Fruit fly (Drosophila melanogaster) whole organism: ENCODE measurements around the gene CG43759.

Source experiments
- CG8478 ChIP-seq: fragments of >200 bp; optimal IDR thresholded peaks from 2 replicates; lab custom pipeline; 2018; ENCODE audit warnings: inconsistent platforms
- Dll ChIP-seq: fragments of >200 bp; optimal IDR thresholded peaks from 2 replicates; lab custom pipeline; 2017
- EcR ChIP-seq, 2 experiments: fragments of >200 bp; optimal IDR thresholded peaks; 2 replicates each; lab custom pipeline; 2017; ENCODE audit warnings: missing biosample characterization in 2 of 2, missing genetic modification characterization in 2 of 2, missing genetic modification reagents in 2 of 2
- pan ChIP-seq: fragments of >200 bp; optimal IDR thresholded peaks from 2 replicates; lab custom pipeline; 2017
- psq ChIP-seq: fragments of >200 bp; optimal IDR thresholded peaks from 2 replicates; lab custom pipeline; 2017
- usp ChIP-seq: fragments of >200 bp; optimal IDR thresholded peaks from 2 replicates; lab custom pipeline; 2017; ENCODE audit warnings: missing biosample characterization, missing genetic modification characterization, mixed read lengths

The CG43759 gene

DNA sequence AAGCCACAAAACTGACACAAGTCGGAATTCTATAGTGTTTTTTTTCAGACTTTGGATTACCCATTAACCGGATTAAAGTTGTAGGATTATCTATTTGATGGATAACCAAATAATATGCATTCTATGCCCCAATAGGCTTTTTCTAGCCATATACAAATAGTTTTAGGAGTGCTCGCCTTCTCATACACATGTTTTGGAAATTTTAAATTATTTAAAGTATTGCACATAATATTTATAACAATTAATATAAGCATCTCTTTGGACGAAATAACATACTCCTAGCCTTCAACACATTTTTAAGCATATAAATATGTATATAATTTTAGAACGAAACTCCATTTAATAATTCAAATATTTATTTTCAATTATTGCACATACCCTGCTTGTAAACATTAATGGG, 705 bp upstream of the CG43759 start:
- TF ChIP-seq pan (lab: Kevin White, UChicago) (peak; percentile 79), EcR (GFP tag; optimal IDR thresholded peaks at IDR 0.05; lab: Kevin White, UChicago) (no peak)

DNA sequence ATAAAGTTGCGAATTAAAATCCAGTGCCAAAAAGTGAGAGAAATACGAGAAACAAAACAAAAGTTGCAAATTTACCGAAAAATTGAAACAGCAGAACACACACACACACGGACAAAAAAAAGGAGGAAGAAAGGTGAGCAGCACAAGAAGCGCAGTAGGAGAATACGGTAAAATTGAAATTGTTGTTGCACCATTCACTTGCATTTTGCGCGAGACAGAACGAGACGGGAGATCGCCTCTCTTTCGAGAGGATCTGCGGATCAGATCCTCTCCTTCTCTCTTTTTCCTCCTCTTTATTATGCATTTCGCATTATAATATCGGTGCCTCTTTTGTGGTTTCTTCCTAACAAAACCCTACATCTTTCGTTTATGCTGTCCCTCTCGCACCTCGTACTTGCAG, 733 bp downstream of the CG43759 start:
- TF ChIP-seq pan (lab: Kevin White, UChicago), result no peak
- no peak for TF ChIP-seq Dll (lab: Kevin White, UChicago)
- TF ChIP-seq EcR (GFP tag; optimal IDR thresholded peaks at IDR 0.05; lab: Kevin White, UChicago), result no peak
- no peak for TF ChIP-seq psq
- no peak for TF ChIP-seq usp (GFP tag; lab: Kevin White, UChicago)
- TF ChIP-seq CG8478, result no peak

DNA sequence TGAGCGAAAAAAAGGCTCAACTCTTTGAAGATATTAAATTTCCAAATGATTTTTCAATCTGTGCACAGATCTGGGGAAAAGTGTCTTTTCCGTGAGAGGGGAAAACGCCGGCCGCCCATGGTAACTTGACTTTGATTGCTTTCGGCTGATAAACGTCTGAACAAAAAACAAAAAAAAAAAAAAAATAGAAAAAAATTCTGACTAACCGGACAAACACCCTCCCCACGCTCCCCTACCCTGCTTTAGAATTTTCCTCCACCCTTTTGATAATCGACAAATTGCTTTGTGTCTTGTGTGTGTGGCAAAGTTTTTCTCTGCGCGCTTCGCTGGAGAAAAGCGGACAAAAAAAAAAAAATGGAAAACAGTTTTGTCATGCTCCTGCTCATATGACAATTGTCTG, 3.3 kb downstream of the CG43759 start:
- no peak for TF ChIP-seq EcR (GFP tag; optimal IDR thresholded peaks at IDR 0.05; lab: Kevin White, UChicago)
- no peak for TF ChIP-seq usp (GFP tag; lab: Kevin White, UChicago)
- TF ChIP-seq pan (lab: Kevin White, UChicago), result no peak
- no peak for TF ChIP-seq psq

dm6 chrX:18934859-18935258, 4.7 kb downstream of the CG43759 start:
- TF ChIP-seq EcR (GFP tag; optimal IDR thresholded peaks at IDR 0.05; lab: Kevin White, UChicago), result no peak
- TF ChIP-seq psq, result no peak
- TF ChIP-seq pan (lab: Kevin White, UChicago), result no peak
- no peak for TF ChIP-seq CG8478
- TF ChIP-seq Dll (lab: Kevin White, UChicago), result no peak
- no peak for TF ChIP-seq usp (GFP tag; lab: Kevin White, UChicago)

DNA sequence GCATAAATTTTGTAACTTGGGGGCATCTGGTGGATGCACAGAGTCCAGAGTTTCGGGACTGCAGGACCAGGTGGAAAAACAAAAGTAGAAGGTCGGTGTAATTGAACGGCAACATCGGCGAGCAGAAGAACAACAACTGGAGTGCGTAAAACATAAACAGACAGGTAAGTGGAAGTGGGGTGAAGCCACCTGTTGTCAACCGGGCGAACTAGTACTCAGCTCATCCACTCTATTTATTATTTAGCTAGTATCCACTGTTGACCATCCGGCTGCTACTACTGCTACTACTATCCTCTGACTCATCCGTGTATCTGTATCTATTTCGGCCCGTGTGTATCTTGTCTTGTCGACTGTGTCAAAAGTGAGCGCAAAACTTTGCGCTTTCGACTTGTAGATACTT, 6.5 kb downstream of the CG43759 start:
- TF ChIP-seq EcR (GFP tag; optimal IDR thresholded peaks at IDR 0.05; lab: Kevin White, UChicago), result no peak
- TF ChIP-seq CG8478, result no peak

dm6 chrX:18938127-18938939, 8.2 kb downstream of the CG43759 start:
- TF ChIP-seq usp (GFP tag; lab: Kevin White, UChicago), result no peak
- TF ChIP-seq EcR (GFP tag; optimal IDR thresholded peaks at IDR 0.05; lab: Kevin White, UChicago), result no peak
- TF ChIP-seq CG8478, result no peak
- TF ChIP-seq psq, result no peak
- TF ChIP-seq pan (lab: Kevin White, UChicago), result no peak
- TF ChIP-seq Dll (lab: Kevin White, UChicago), result no peak

- no peak for TF ChIP-seq EcR (GFP tag; optimal IDR thresholded peaks at IDR 0.05; lab: Kevin White, UChicago)
- no peak for TF ChIP-seq pan (lab: Kevin White, UChicago)
- TF ChIP-seq usp (GFP tag; lab: Kevin White, UChicago), result no peak
- TF ChIP-seq CG8478, result no peak
- TF ChIP-seq Dll (lab: Kevin White, UChicago), result no peak
- no peak for TF ChIP-seq psq
Observed at dm6 chrX:18939429-18939828, 9.3 kb downstream of the CG43759 start.

- TF ChIP-seq Dll (lab: Kevin White, UChicago) (no peak), psq (no peak), EcR (GFP tag; optimal IDR thresholded peaks at IDR 0.05; lab: Kevin White, UChicago) (no peak), usp (GFP tag; lab: Kevin White, UChicago) (no peak), pan (lab: Kevin White, UChicago) (no peak), CG8478 (no peak)
Observed at dm6 chrX:18941980-18942379, 11.8 kb downstream of the CG43759 start.

- TF ChIP-seq EcR (GFP tag; optimal IDR thresholded peaks at IDR 0.05; lab: Kevin White, UChicago) (no peak), pan (lab: Kevin White, UChicago) (no peak), Dll (lab: Kevin White, UChicago) (no peak), CG8478 (no peak), psq (no peak), usp (GFP tag; lab: Kevin White, UChicago) (no peak)
Observed at dm6 chrX:18942648-18943047, 12.5 kb downstream of the CG43759 start.

- TF ChIP-seq EcR (GFP tag; optimal IDR thresholded peaks at IDR 0.05; lab: Kevin White, UChicago) (no peak), Dll (lab: Kevin White, UChicago) (no peak), psq (no peak), usp (GFP tag; lab: Kevin White, UChicago) (no peak), CG8478 (no peak), pan (lab: Kevin White, UChicago) (no peak)
Observed at dm6 chrX:18944139-18944538, 14.0 kb downstream of the CG43759 start.

DNA sequence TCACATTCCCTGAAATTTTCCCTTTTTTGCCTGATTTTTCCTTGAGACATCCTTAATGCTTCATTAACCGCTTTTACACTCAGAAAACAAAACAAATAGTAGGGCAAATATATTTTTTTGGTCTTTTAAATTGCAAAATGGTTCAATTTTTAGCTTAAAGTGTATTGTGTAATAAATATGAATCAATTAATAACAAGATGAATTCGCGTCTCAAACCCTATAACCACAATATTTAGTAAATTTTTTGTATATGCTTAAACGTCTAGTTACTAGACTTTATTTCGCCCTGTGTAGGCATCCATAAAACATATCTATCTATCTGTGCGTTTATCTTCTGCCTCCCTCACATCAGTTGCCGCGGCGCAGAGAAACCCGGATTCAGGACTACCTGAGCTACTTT, 16.7 kb downstream of the CG43759 start:
- no peak for TF ChIP-seq pan (lab: Kevin White, UChicago)
- TF ChIP-seq Dll (lab: Kevin White, UChicago), result no peak
- TF ChIP-seq EcR (GFP tag; optimal IDR thresholded peaks at IDR 0.05; lab: Kevin White, UChicago), result no peak
- TF ChIP-seq CG8478, result no peak
- TF ChIP-seq psq, result no peak
- no peak for TF ChIP-seq usp (GFP tag; lab: Kevin White, UChicago)

DNA sequence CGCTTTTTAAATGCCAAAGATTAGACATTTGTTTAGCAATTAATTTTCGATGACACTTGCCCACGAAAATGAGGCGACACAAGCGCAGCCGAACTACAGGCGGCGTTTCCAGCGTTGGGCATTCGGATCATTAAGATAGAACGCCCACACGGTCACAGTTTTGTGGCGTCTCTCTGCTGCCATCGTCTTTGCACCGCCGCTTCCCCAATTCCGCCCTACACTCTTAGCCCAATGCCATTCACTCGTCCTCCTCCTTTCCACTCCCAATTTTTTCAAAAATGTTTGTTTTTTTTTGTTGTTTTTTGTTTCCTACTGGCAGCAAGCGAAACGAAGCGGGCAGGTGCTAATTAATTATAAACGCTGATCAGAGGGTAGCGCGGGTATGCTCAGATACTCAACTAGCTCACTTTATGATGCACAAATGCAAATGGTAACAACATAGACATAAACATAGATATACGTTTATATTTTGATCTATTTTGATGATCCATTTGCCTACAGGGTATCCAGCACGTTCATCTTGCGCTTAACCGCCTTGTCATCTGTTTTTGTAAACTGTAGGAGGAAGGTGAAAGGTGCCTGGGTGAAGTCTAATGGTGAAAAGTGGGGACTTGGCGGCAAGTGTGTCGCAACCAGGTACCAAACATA, 21.2 kb downstream of the CG43759 start:
- TF ChIP-seq usp (GFP tag; lab: Kevin White, UChicago) (no peak), CG8478 (no peak), psq (no peak), Dll (lab: Kevin White, UChicago) (no peak), pan (lab: Kevin White, UChicago) (no peak), EcR (GFP tag; optimal IDR thresholded peaks at IDR 0.05; lab: Kevin White, UChicago) (no peak)
